In genomic region chrX:15709984-15710750, dm6 we compare ENCODE assay signal across 2 fruit fly cellular contexts.
TF ChIP-seq lines count a peak whose summit lies in the region.

CG9281 (minus strand) TSS chrX:15710539.
CG15601 (plus strand) TSS chrX:15710647.

TF ChIP-seq in whole organism, adult, 20 proteins besides CTCF, POLR2A, EP300 and RAD21 (continued from another document):
- no peak for TF ChIP-seq Clk (GFP tag; optimal IDR thresholded peaks at IDR 0.05; lab: Kevin White, UChicago)
- TF ChIP-seq CG7101 (tag; optimal IDR thresholded peaks at IDR 0.05; lab: Kevin White, UChicago) = no peak
TF ChIP-seq in whole organism, adult: peak in this region for 6.

TF ChIP-seq in whole organism, embryonic, 481 proteins besides CTCF, POLR2A, EP300 and RAD21 (continued from another document and continues in another):
- TF ChIP-seq Med (GFP tag; lab: Kevin White, UChicago) (peak; percentile 80), Xbp1 (GFP tag; optimal IDR thresholded peaks at IDR 0.05; lab: Kevin White, UChicago) (peak; percentile 8), CG5245 (GFP tag; optimal IDR thresholded peaks at IDR 0.05; lab: Kevin White, UChicago) (no peak), CG8388 (GFP tag; optimal IDR thresholded peaks at IDR 0.05; lab: Kevin White, UChicago) (no peak), CG18011 (GFP tag; optimal IDR thresholded peaks at IDR 0.05; lab: Kevin White, UChicago) (no peak), ftz-f1 (GFP tag; optimal IDR thresholded peaks at IDR 0.05; lab: Kevin White, UChicago) (no peak), HLH3B (GFP tag; IDR thresholded peaks at IDR 0.05; lab: Robert Waterston, UW) (no peak), scrt (GFP tag; optimal IDR thresholded peaks at IDR 0.05; lab: Kevin White, UChicago) (no peak), CG1602 (GFP tag; optimal IDR thresholded peaks at IDR 0.05; lab: Kevin White, UChicago) (no peak), Rx (GFP tag; IDR thresholded peaks at IDR 0.05; lab: Robert Waterston, UW) (no peak), ssp (GFP tag; IDR thresholded peaks at IDR 0.05; lab: Robert Waterston, UW) (no peak), caup (GFP tag; optimal IDR thresholded peaks at IDR 0.05; lab: Kevin White, UChicago; ENCODE audit: severe bottlenecking) (peak; percentile 39), CG30020 (tag; optimal IDR thresholded peaks at IDR 0.05; lab: Kevin White, UChicago) (peak; percentile 38), Aef1 (GFP tag; IDR thresholded peaks at IDR 0.05; lab: Robert Waterston, UW) (no peak), Adf1 (GFP tag; IDR thresholded peaks at IDR 0.05; lab: Robert Waterston, UW) (0 out of 2 replicates have a peak, but pooled peaks have one; percentile 13), sim (GFP tag; IDR thresholded peaks at IDR 0.05; lab: Robert Waterston, UW) (no peak), HLH54F (GFP tag; optimal IDR thresholded peaks at IDR 0.05; lab: Kevin White, UChicago) (no peak), zfh1 (GFP tag; IDR thresholded peaks at IDR 0.05; lab: Robert Waterston, UW) (peak; percentile 47; the same call in 1 of the 3 replicates), CG8290 (GFP tag; optimal IDR thresholded peaks at IDR 0.05; lab: Kevin White, UChicago) (no peak), CG8290 (tag; optimal IDR thresholded peaks at IDR 0.05; lab: Kevin White, UChicago) (peak in 1 of 2 experiments; percentile 59), Awh (GFP tag; IDR thresholded peaks at IDR 0.05; lab: Robert Waterston, UW) (no peak), CG17361 (GFP tag; IDR thresholded peaks at IDR 0.05; lab: Robert Waterston, UW) (0 out of 3 replicates have a peak, but pooled peaks have one; percentile 36), cad (GFP tag; optimal IDR thresholded peaks at IDR 0.05; lab: Kevin White, UChicago) (no peak), CG1832 (GFP tag; optimal IDR thresholded peaks at IDR 0.05; lab: Kevin White, UChicago) (peak; percentile 41), nerfin-2 (GFP tag; IDR thresholded peaks at IDR 0.05; lab: Robert Waterston, UW; ENCODE audit: partially characterized antibody) (no peak), nmo (GFP tag; optimal IDR thresholded peaks at IDR 0.05; lab: Kevin White, UChicago) (peak; percentile 42), row (GFP tag; IDR thresholded peaks at IDR 0.05; lab: Robert Waterston, UW) (peak; percentile 44; the same call in 2 of the 3 replicates), bbx (GFP tag; IDR thresholded peaks at IDR 0.05; lab: Robert Waterston, UW; ENCODE audit: partially characterized antibody) (peak; percentile 19; the same call in 1 of the 2 replicates), CG11723 (GFP tag; optimal IDR thresholded peaks at IDR 0.05; lab: Kevin White, UChicago) (no peak), onecut (GFP tag; IDR thresholded peaks at IDR 0.05; lab: Robert Waterston, UW) (peak; percentile 86), her (GFP tag; optimal IDR thresholded peaks at IDR 0.05; lab: Kevin White, UChicago) (peak; percentile 36), org-1 (GFP tag; optimal IDR thresholded peaks at IDR 0.05; lab: Kevin White, UChicago) (no peak), CG3838 (GFP tag; optimal IDR thresholded peaks at IDR 0.05; lab: Kevin White, UChicago) (no peak), gt (GFP tag; IDR thresholded peaks at IDR 0.05; lab: Robert Waterston, UW) (no peak), cg (GFP tag; optimal IDR thresholded peaks at IDR 0.05; lab: Kevin White, UChicago) (peak; percentile 93), insv (GFP tag; optimal IDR thresholded peaks at IDR 0.05; lab: Kevin White, UChicago) (peak in 1 of 2 experiments; percentile 33), Ets97D (GFP tag; optimal IDR thresholded peaks at IDR 0.05; lab: Kevin White, UChicago) (peak; percentile 22), Ssrp (tag; optimal IDR thresholded peaks at IDR 0.05; lab: Kevin White, UChicago) (no peak), Rfx (GFP tag; IDR thresholded peaks at IDR 0.05; lab: Robert Waterston, UW) (peak; percentile 45), grau (tag; optimal IDR thresholded peaks at IDR 0.05; lab: Kevin White, UChicago) (peak; percentile 7), zen2 (GFP tag; IDR thresholded peaks at IDR 0.05; lab: Robert Waterston, UW; ENCODE audit: partially characterized antibody) (no peak), CkIIα-i1 (GFP tag; IDR thresholded peaks at IDR 0.05; lab: Robert Waterston, UW) (no peak), sna (GFP tag; IDR thresholded peaks at IDR 0.05; lab: Robert Waterston, UW; ENCODE audit: partially characterized antibody) (peak; percentile 31; the same call in 1 of the 2 replicates), chif (GFP tag; optimal IDR thresholded peaks at IDR 0.05; lab: Kevin White, UChicago) (no peak), zf30C (GFP tag; optimal IDR thresholded peaks at IDR 0.05; lab: Kevin White, UChicago) (no peak), Myb (GFP tag; optimal IDR thresholded peaks at IDR 0.05; lab: Kevin White, UChicago) (peak; percentile 11), Ptx1 (GFP tag; IDR thresholded peaks at IDR 0.05; lab: Robert Waterston, UW) (no peak), hth (optimal IDR thresholded peaks at IDR 0.05; lab: Kevin White, UChicago) (no peak), tna (GFP tag; IDR thresholded peaks at IDR 0.05; lab: Robert Waterston, UW; ENCODE audit: partially characterized antibody) (no peak), Oaz (GFP tag; IDR thresholded peaks at IDR 0.05; lab: Robert Waterston, UW) (no peak), CG1603 (tag; optimal IDR thresholded peaks at IDR 0.05; lab: Kevin White, UChicago) (peak; percentile 52), kay (GFP tag; optimal IDR thresholded peaks at IDR 0.05; lab: Kevin White, UChicago) (no peak), CG5180 (GFP tag; optimal IDR thresholded peaks at IDR 0.05; lab: Kevin White, UChicago) (no peak), CG12659 (GFP tag; optimal IDR thresholded peaks at IDR 0.05; lab: Kevin White, UChicago) (peak; percentile 54), Vsx1 (GFP tag; optimal IDR thresholded peaks at IDR 0.05; lab: Kevin White, UChicago) (no peak), rib (GFP tag; IDR thresholded peaks at IDR 0.05; lab: Robert Waterston, UW) (peak; percentile 82; the same call in 1 of the 2 replicates), CG18262 (tag; optimal IDR thresholded peaks at IDR 0.05; lab: Kevin White, UChicago) (no peak), CG10431 (GFP tag; optimal IDR thresholded peaks at IDR 0.05; lab: Kevin White, UChicago) (no peak), CG6175 (GFP tag; IDR thresholded peaks at IDR 0.05; lab: Robert Waterston, UW) (no peak), amos (GFP tag; IDR thresholded peaks at IDR 0.05; lab: Robert Waterston, UW; ENCODE audit: partially characterized antibody) (peak; percentile 50), lab (GFP tag; optimal IDR thresholded peaks at IDR 0.05; lab: Kevin White, UChicago) (no peak), Ravus (GFP tag; IDR thresholded peaks at IDR 0.05; lab: Robert Waterston, UW) (no peak), CG17912 (GFP tag; optimal IDR thresholded peaks at IDR 0.05; lab: Kevin White, UChicago) (no peak), NFAT (GFP tag; IDR thresholded peaks at IDR 0.05; lab: Robert Waterston, UW) (peak; percentile 42; the same call in 1 of the 2 replicates), tup (GFP tag; optimal IDR thresholded peaks at IDR 0.05; lab: Kevin White, UChicago) (no peak), gem (tag; optimal IDR thresholded peaks at IDR 0.05; lab: Kevin White, UChicago) (no peak), CG2889 (GFP tag; IDR thresholded peaks at IDR 0.05; lab: Robert Waterston, UW) (no peak), sug (tag; optimal IDR thresholded peaks at IDR 0.05; lab: Kevin White, UChicago) (peak; percentile 9), Mrtf (GFP tag; IDR thresholded peaks at IDR 0.05; lab: Robert Waterston, UW) (no peak), CG12391 (tag; optimal IDR thresholded peaks at IDR 0.05; lab: Kevin White, UChicago) (peak; percentile 24), CG4328 (GFP tag; optimal IDR thresholded peaks at IDR 0.05; lab: Kevin White, UChicago) (peak; percentile 13), pho (GFP tag; optimal IDR thresholded peaks at IDR 0.05; lab: Kevin White, UChicago) (no peak), CG6791 (GFP tag; IDR thresholded peaks at IDR 0.05; lab: Robert Waterston, UW; ENCODE audit: partially characterized antibody) (no peak), jing (GFP tag; optimal IDR thresholded peaks at IDR 0.05; lab: Kevin White, UChicago) (no peak), bsh (GFP tag; optimal IDR thresholded peaks at IDR 0.05; lab: Kevin White, UChicago) (no peak), nerfin-1 (tag; optimal IDR thresholded peaks at IDR 0.05; lab: Kevin White, UChicago) (no peak), cwo (GFP tag; optimal IDR thresholded peaks at IDR 0.05; lab: Kevin White, UChicago) (peak; percentile 7), h (optimal IDR thresholded peaks at IDR 0.05; lab: Kevin White, UChicago) (no peak), CG7963 (GFP tag; IDR thresholded peaks at IDR 0.05; lab: Robert Waterston, UW; ENCODE audit: partially characterized antibody) (no peak), CG32767 (GFP tag; IDR thresholded peaks at IDR 0.05; lab: Robert Waterston, UW) (no peak), fru (optimal IDR thresholded peaks at IDR 0.05; lab: Kevin White, UChicago) (no peak), Sox102F (GFP tag; optimal IDR thresholded peaks at IDR 0.05; lab: Kevin White, UChicago) (no peak), ro (GFP tag; IDR thresholded peaks at IDR 0.05; lab: Robert Waterston, UW) (no peak), CG6654 (GFP tag; optimal IDR thresholded peaks at IDR 0.05; lab: Kevin White, UChicago) (no peak), CG3847 (GFP tag; IDR thresholded peaks at IDR 0.05; lab: Robert Waterston, UW) (peak; percentile 37; the same call in 1 of the 2 replicates), Optix (GFP tag; IDR thresholded peaks at IDR 0.05; lab: Robert Waterston, UW) (no peak), CrebB (tag; optimal IDR thresholded peaks at IDR 0.05; lab: Kevin White, UChicago) (no peak), unc-4 (GFP tag; IDR thresholded peaks at IDR 0.05; lab: Robert Waterston, UW; ENCODE audit: partially characterized antibody) (0 out of 2 replicates have a peak, but pooled peaks have one; percentile 9), slp2 (GFP tag; optimal IDR thresholded peaks at IDR 0.05; lab: Kevin White, UChicago) (no peak), CG15514 (GFP tag; optimal IDR thresholded peaks at IDR 0.05; lab: Kevin White, UChicago) (peak; percentile 53), CG11398 (GFP tag; optimal IDR thresholded peaks at IDR 0.05; lab: Kevin White, UChicago) (no peak), Opbp (GFP tag; IDR thresholded peaks at IDR 0.05; lab: Robert Waterston, UW; ENCODE audit: partially characterized antibody) (peak; percentile 52; the same call in 2 of the 3 replicates), CHES-1-like (GFP tag; optimal IDR thresholded peaks at IDR 0.05; lab: Kevin White, UChicago) (no peak), dm (GFP tag; optimal IDR thresholded peaks at IDR 0.05; lab: Kevin White, UChicago) (peak; percentile 96), Sox100B (GFP tag; optimal IDR thresholded peaks at IDR 0.05; lab: Kevin White, UChicago) (no peak), pzg (GFP tag; optimal IDR thresholded peaks at IDR 0.05; lab: Kevin White, UChicago) (peak; percentile 70), CG7987 (GFP tag; optimal IDR thresholded peaks at IDR 0.05; lab: Kevin White, UChicago) (no peak), CG33213 (GFP tag; optimal IDR thresholded peaks at IDR 0.05; lab: Kevin White, UChicago) (peak; percentile 10), Hey (tag; optimal IDR thresholded peaks at IDR 0.05; lab: Kevin White, UChicago) (no peak), Sry-δ (GFP tag; optimal IDR thresholded peaks at IDR 0.05; lab: Kevin White, UChicago) (peak; percentile 13), Nf-YC (tag; optimal IDR thresholded peaks at IDR 0.05; lab: Kevin White, UChicago) (peak; percentile 24), crp (GFP tag; optimal IDR thresholded peaks at IDR 0.05; lab: Kevin White, UChicago) (peak in 1 of 2 experiments; percentile 39), Meics (GFP tag; optimal IDR thresholded peaks at IDR 0.05; lab: Kevin White, UChicago) (peak; percentile 25), CG10543 (GFP tag; optimal IDR thresholded peaks at IDR 0.05; lab: Kevin White, UChicago) (peak; percentile 50), luna (GFP tag; optimal IDR thresholded peaks at IDR 0.05; lab: Kevin White, UChicago) (no peak), CG12219 (GFP tag; optimal IDR thresholded peaks at IDR 0.05; lab: Kevin White, UChicago) (no peak), CG9609 (GFP tag; optimal IDR thresholded peaks at IDR 0.05; lab: Kevin White, UChicago) (no peak), MBD-R2 (GFP tag; IDR thresholded peaks at IDR 0.05; lab: Robert Waterston, UW) (peak; percentile 14; the same call in 1 of the 2 replicates), gfzf (GFP tag; optimal IDR thresholded peaks at IDR 0.05; lab: Kevin White, UChicago) (peak; percentile 80), CG42726 (GFP tag; IDR thresholded peaks at IDR 0.05; lab: Robert Waterston, UW; ENCODE audit: partially characterized antibody) (no peak), lilli (GFP tag; optimal IDR thresholded peaks at IDR 0.05; lab: Kevin White, UChicago) (no peak), CG17829 (tag; optimal IDR thresholded peaks at IDR 0.05; lab: Kevin White, UChicago) (peak; percentile 21), br (optimal IDR thresholded peaks at IDR 0.05; lab: Kevin White, UChicago) (no peak), CG4617 (GFP tag; optimal IDR thresholded peaks at IDR 0.05; lab: Kevin White, UChicago; ENCODE audit: borderline replicate concordance) (peak; percentile 49), Sry-β (GFP tag; optimal IDR thresholded peaks at IDR 0.05; lab: Kevin White, UChicago) (no peak), jigr1 (GFP tag; IDR thresholded peaks at IDR 0.05; lab: Robert Waterston, UW) (no peak), ase (GFP tag; IDR thresholded peaks at IDR 0.05; lab: Robert Waterston, UW) (no peak), trem (tag; optimal IDR thresholded peaks at IDR 0.05; lab: Kevin White, UChicago) (peak; percentile 48), CG17359 (tag; optimal IDR thresholded peaks at IDR 0.05; lab: Kevin White, UChicago) (no peak), az2 (GFP tag; optimal IDR thresholded peaks at IDR 0.05; lab: Kevin White, UChicago) (no peak), chm (GFP tag; IDR thresholded peaks at IDR 0.05; lab: Robert Waterston, UW) (peak; percentile 35), CG3163 (GFP tag; optimal IDR thresholded peaks at IDR 0.05; lab: Kevin White, UChicago) (no peak), Bdp1 (GFP tag; optimal IDR thresholded peaks at IDR 0.05; lab: Kevin White, UChicago) (no peak), odd (GFP tag; optimal IDR thresholded peaks at IDR 0.05; lab: Kevin White, UChicago) (no peak), CG15479 (GFP tag; optimal IDR thresholded peaks at IDR 0.05; lab: Kevin White, UChicago) (peak; percentile 96), CG9797 (GFP tag; optimal IDR thresholded peaks at IDR 0.05; lab: Kevin White, UChicago) (peak; percentile 88), knrl (GFP tag; IDR thresholded peaks at IDR 0.05; lab: Robert Waterston, UW; ENCODE audit: partially characterized antibody) (peak; percentile 48; the same call in 1 of the 3 replicates), D (optimal IDR thresholded peaks at IDR 0.05; lab: Kevin White, UChicago) (peak; percentile 55), D (GFP tag; optimal IDR thresholded peaks at IDR 0.05; lab: Kevin White, UChicago) (no peak)
